Worm (Caenorhabditis elegans) whole organism, early embryonic: ENCODE data around the gene epg-3.

Source experiments
- B0310.2 ChIP-seq: sonication (generic microtip); optimal IDR thresholded peaks from 2 replicates; lab custom pipeline; 2016; ENCODE audit warnings: mild to moderate bottlenecking, missing genetic modification characterization, missing compliant biosample characterization
- F13C5.2 ChIP-seq: sonication (generic microtip); optimal IDR thresholded peaks from 2 replicates; lab custom pipeline; 2017; ENCODE audit warnings: mild to moderate bottlenecking, missing genetic modification characterization, inconsistent platforms, missing compliant biosample characterization
- ama-1 ChIP-seq: fragments of 150-350 bp; optimal IDR thresholded peaks from 2 replicates; lab custom pipeline; 2014
- ceh-36 ChIP-seq: sonication (generic microtip); optimal IDR thresholded peaks from 2 replicates; lab custom pipeline; 2016; ENCODE audit warnings: missing genetic modification characterization, inconsistent platforms, missing compliant biosample characterization
- flt-1 ChIP-seq: fragments of 200-800 bp; sonication (Bioruptor generic); IDR thresholded peaks from 2 replicates; pipeline ENCODE4 v1.3.6; 2022; ENCODE audit warnings: missing genetic modification characterization, missing compliant biosample characterization
- hmbx-1 ChIP-seq: sonication (generic microtip); optimal IDR thresholded peaks from 2 replicates; lab custom pipeline; 2016; ENCODE audit warnings: mild to moderate bottlenecking, missing genetic modification characterization, missing compliant biosample characterization
- hmg-4 ChIP-seq: fragments of 200-800 bp; sonication (Bioruptor generic); optimal IDR thresholded peaks from 2 replicates; lab custom pipeline; 2018; ENCODE audit warnings: mild to moderate bottlenecking, missing genetic modification characterization, missing compliant biosample characterization
- pes-1 ChIP-seq: fragments of 200-800 bp; sonication (Bioruptor generic); IDR thresholded peaks from 2 replicates; pipeline ENCODE4 v1.3.6; 2022; ENCODE audit warnings: missing genetic modification reagents, missing genetic modification characterization, missing compliant biosample characterization
- scrt-1 ChIP-seq: fragments of 200-800 bp; sonication (Bioruptor generic); IDR thresholded peaks from 2 replicates; pipeline ENCODE4 v1.3.6; 2022; ENCODE audit warnings: missing genetic modification characterization, missing compliant biosample characterization
- sea-1 ChIP-seq: fragments of 200-800 bp; sonication (Bioruptor generic); conservative IDR thresholded peaks from 2 replicates; pipeline ENCODE4 v1.3.6; 2022; ENCODE audit warnings: missing genetic modification characterization, missing compliant biosample characterization
- tra-4 ChIP-seq: sonication (generic microtip); optimal IDR thresholded peaks from 2 replicates; lab custom pipeline; 2017; ENCODE audit warnings: missing genetic modification characterization, missing compliant biosample characterization

DNA sequence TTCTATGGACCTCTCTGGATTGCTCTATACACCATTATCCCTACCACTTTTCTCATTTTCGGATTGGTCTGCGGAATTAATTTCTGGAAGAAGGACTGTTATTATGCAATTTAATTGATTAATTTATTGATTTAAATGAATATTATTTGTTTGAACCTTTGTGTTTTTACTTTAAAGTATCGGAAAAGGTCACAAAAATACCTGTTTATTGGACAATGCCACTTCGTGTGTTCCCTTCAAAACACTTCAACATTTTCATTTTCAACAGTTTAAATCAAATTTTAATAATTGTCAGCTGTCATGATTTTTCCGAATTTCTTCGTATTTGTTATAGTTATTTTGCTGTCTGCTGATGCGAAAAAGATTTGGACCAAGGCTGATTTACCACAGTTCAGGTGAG, 56.5 kb downstream of the epg-3 start, which contains the start of gene ZK1010.12:
- TF ChIP-seq ceh-36 (tag; lab: Kevin White, UChicago) (no peak), scrt-1 (GFP tag; lab: Robert Waterston, UW) (no peak), ama-1 (no peak), flt-1 (no peak), F13C5.2 (tag; lab: Kevin White, UChicago) (no peak), pes-1 (GFP tag; lab: Robert Waterston, UW) (no peak), tra-4 (tag; lab: Kevin White, UChicago) (no peak), sea-1 (GFP tag; lab: Robert Waterston, UW) (no peak), B0310.2 (no peak), hmbx-1 (no peak), hmg-4 (GFP tag; lab: Kevin White, UChicago) (no peak)
